Fruit fly (Drosophila melanogaster): ENCODE results near the gene HIP.
A peak's percentile ranks its signal among the peaks of the same experiment; 100 is the strongest.
"Not testable (repeated sequence)": the region's sequence is repeated elsewhere in the genome, so short reads cannot be mapped to it uniquely, and the experiment has no call there.

HIP gene

dm6 chrX:3792923-3793322 lies 6.0 kb upstream of the HIP start, which contains the start of gene Crg-1:
Gene Crg-1, plus strand, starts transcription at chrX:3793223.
- TF ChIP-seq luna, CG18011, scrt (GFP tag; optimal IDR thresholded peaks at IDR 0.05): not testable (repeated sequence)

- not testable (repeated sequence) for TF ChIP-seq gcm (GFP tag; optimal IDR thresholded peaks at IDR 0.05); CG10366 (GFP tag; IDR thresholded peaks at IDR 0.05); tap (tag; optimal IDR thresholded peaks at IDR 0.05)
Measured at dm6 chrX:3802016-3802415, 3.1 kb downstream of the HIP start, which contains the start of gene fd3F. Gene fd3F, plus strand, starts transcription at chrX:3802316.

dm6 chrX:3808467-3808866 lies 9.5 kb downstream of the HIP start:
- peak; percentile 86 for TF ChIP-seq Nf-YC (tag; optimal IDR thresholded peaks at IDR 0.05)
- TF ChIP-seq sqz (GFP tag; optimal IDR thresholded peaks at IDR 0.05) = no peak
- peak; percentile 88 for TF ChIP-seq Nf-YB (GFP tag; optimal IDR thresholded peaks at IDR 0.05)
- 0 out of 2 replicates have a peak, but pooled peaks have one; percentile 26 for TF ChIP-seq seq (GFP tag; IDR thresholded peaks at IDR 0.05)

dm6 chrX:3809085-3809484 lies 10.1 kb downstream of the HIP start:
- TF ChIP-seq Nf-YB (GFP tag; optimal IDR thresholded peaks at IDR 0.05) (peak; percentile 92), NC2β (GFP tag; optimal IDR thresholded peaks at IDR 0.05) (no peak), CG1792 (GFP tag; optimal IDR thresholded peaks at IDR 0.05) (no peak), CG6654 (GFP tag; optimal IDR thresholded peaks at IDR 0.05) (no peak), Nf-YC (tag; optimal IDR thresholded peaks at IDR 0.05) (peak; percentile 83), CG14710 (tag; optimal IDR thresholded peaks at IDR 0.05) (no peak), CG1602 (GFP tag; optimal IDR thresholded peaks at IDR 0.05) (no peak), Mes4 (GFP tag; optimal IDR thresholded peaks at IDR 0.05) (no peak), cas (GFP tag; IDR thresholded peaks at IDR 0.05) (no peak), CG12744 (GFP tag; optimal IDR thresholded peaks at IDR 0.05) (no peak), TFAM (GFP tag; optimal IDR thresholded peaks at IDR 0.05) (no peak), CG11456 (GFP tag; IDR thresholded peaks at IDR 0.05) (no peak), CG10267 (tag; optimal IDR thresholded peaks at IDR 0.05) (no peak), CG30020 (tag; optimal IDR thresholded peaks at IDR 0.05) (no peak), ssp (GFP tag; IDR thresholded peaks at IDR 0.05) (no peak), CG10565 (GFP tag; optimal IDR thresholded peaks at IDR 0.05) (no peak), sr (GFP tag; IDR thresholded peaks at IDR 0.05) (no peak), Opbp (GFP tag; IDR thresholded peaks at IDR 0.05; ENCODE audit: partially characterized antibody) (no peak)

- TF ChIP-seq CG13424 (tag; optimal IDR thresholded peaks at IDR 0.05) (no peak), row (GFP tag; IDR thresholded peaks at IDR 0.05) (0 out of 3 replicates have a peak, but pooled peaks have one; percentile 19), CG3281 (GFP tag; optimal IDR thresholded peaks at IDR 0.05) (no peak), Sry-β (GFP tag; optimal IDR thresholded peaks at IDR 0.05) (no peak), CG10267 (tag; optimal IDR thresholded peaks at IDR 0.05) (peak; percentile 51), HmgD (GFP tag; optimal IDR thresholded peaks at IDR 0.05) (peak; percentile 77), hbn (GFP tag; IDR thresholded peaks at IDR 0.05; ENCODE audit: partially characterized antibody) (no peak), CG6813 (GFP tag; optimal IDR thresholded peaks at IDR 0.05) (peak; percentile 28), CG2712 (tag; optimal IDR thresholded peaks at IDR 0.05) (peak; percentile 38), CG11456 (GFP tag; IDR thresholded peaks at IDR 0.05) (no peak), CG9932 (GFP tag; IDR thresholded peaks at IDR 0.05) (0 out of 2 replicates have a peak, but pooled peaks have one; percentile 31), zen (tag; optimal IDR thresholded peaks at IDR 0.05) (no peak), Hr39 (optimal IDR thresholded peaks at IDR 0.05) (no peak), unc-4 (GFP tag; IDR thresholded peaks at IDR 0.05; ENCODE audit: partially characterized antibody) (peak; percentile 35), zf30C (GFP tag; optimal IDR thresholded peaks at IDR 0.05) (no peak), CG6254 (GFP tag; optimal IDR thresholded peaks at IDR 0.05) (no peak), CG7786 (GFP tag; optimal IDR thresholded peaks at IDR 0.05) (no peak), trem (tag; optimal IDR thresholded peaks at IDR 0.05) (peak; percentile 55), tgo (GFP tag; IDR thresholded peaks at IDR 0.05) (no peak), CG9797 (GFP tag; optimal IDR thresholded peaks at IDR 0.05) (peak; percentile 79), E2f2 (GFP tag; IDR thresholded peaks at IDR 0.05) (peak; percentile 41; the same call in 1 of the 2 replicates)
Measured at dm6 chrX:3811340-3811788, 12.4 kb downstream of the HIP start, which contains the start of gene ec. Gene ec, plus strand, starts transcription at chrX:3811698.
